Worm (Caenorhabditis elegans): ENCODE measurements around the gene F27B3.6.

DNA sequence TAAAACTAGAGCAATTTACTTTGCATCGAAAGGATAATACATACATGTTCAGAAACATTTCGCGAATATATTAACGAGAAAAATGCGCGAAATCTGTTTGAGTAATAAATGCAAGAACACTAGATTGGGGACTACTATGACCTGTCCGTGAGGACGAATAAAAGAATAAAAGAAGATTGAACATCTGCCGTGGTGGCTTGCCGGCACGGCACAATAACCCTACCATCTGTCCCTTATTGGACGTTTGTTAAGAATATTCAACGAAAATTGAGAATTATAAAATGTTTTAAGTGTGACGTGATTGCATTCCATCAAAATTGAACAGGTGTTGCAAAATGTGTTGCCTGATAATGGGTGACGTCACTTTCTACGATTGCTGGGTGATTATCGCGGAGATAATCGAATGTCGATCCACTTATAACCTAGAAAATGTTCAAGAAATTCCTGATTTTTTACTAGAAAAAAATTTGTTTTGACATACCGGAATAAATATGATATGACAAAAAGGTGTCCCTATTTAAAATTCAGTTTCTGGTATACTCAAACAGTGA, 27.1 kb upstream of the F27B3.6 start:
- TF ChIP-seq him-1 (tag; optimal IDR thresholded peaks at IDR 0.05): no peak
- no peak for TF ChIP-seq W03F9.2 (tag; optimal IDR thresholded peaks at IDR 0.05)
- TF ChIP-seq dao-5 (tag; optimal IDR thresholded peaks at IDR 0.05): no peak

All from whole organism, L4/young adult.